Worm (Caenorhabditis elegans): ENCODE results near the gene C12D12.1.

ce11 chrX:3517141-3517540, 18.1 kb downstream of the C12D12.1 start:
- TF ChIP-seq B0310.2 (tag; optimal IDR thresholded peaks at IDR 0.05) = no peak
- TF ChIP-seq tra-4 (tag; optimal IDR thresholded peaks at IDR 0.05) = no peak
- TF ChIP-seq ama-1 (optimal IDR thresholded peaks at IDR 0.05) = no peak
- TF ChIP-seq flt-1 (GFP tag; IDR thresholded peaks at IDR 0.05) = no peak
- TF ChIP-seq pes-1 (GFP tag; IDR thresholded peaks at IDR 0.05) = no peak
- no peak for TF ChIP-seq ceh-36 (tag; optimal IDR thresholded peaks at IDR 0.05)
- TF ChIP-seq tbx-11 (GFP tag; IDR thresholded peaks at IDR 0.05) = no peak
- no peak for TF ChIP-seq scrt-1 (GFP tag; IDR thresholded peaks at IDR 0.05)
- TF ChIP-seq hmg-4 (GFP tag; optimal IDR thresholded peaks at IDR 0.05) = no peak
- no peak for TF ChIP-seq aly-1 (tag; optimal IDR thresholded peaks at IDR 0.05)
- no peak for TF ChIP-seq tbx-37 (GFP tag; conservative IDR thresholded peaks at IDR 0.05)
- no peak for TF ChIP-seq ceh-13 (GFP tag; optimal IDR thresholded peaks at IDR 0.05)
